Fruit fly (Drosophila melanogaster): Measurements from ENCODE around the gene HGTX.

The HGTX gene

dm6 chr3L:14643692-14644091 lies 44.4 kb upstream of the HGTX start (continued):
- TF ChIP-seq CG2199 (GFP tag; IDR thresholded peaks at IDR 0.05) (0 out of 3 replicates have a peak, but pooled peaks have one; percentile 18), zen (tag; optimal IDR thresholded peaks at IDR 0.05) (peak; percentile 57), seq (GFP tag; IDR thresholded peaks at IDR 0.05) (no peak), grau (tag; optimal IDR thresholded peaks at IDR 0.05) (no peak), Blimp-1 (GFP tag; optimal IDR thresholded peaks at IDR 0.05) (no peak), Bgb (GFP tag; IDR thresholded peaks at IDR 0.05; ENCODE audit: partially characterized antibody) (no peak), CG34422 (GFP tag; IDR thresholded peaks at IDR 0.05) (no peak), CG17328 (GFP tag; IDR thresholded peaks at IDR 0.05) (no peak), CG4360 (GFP tag; IDR thresholded peaks at IDR 0.05) (peak; percentile 63), zen2 (GFP tag; IDR thresholded peaks at IDR 0.05; ENCODE audit: partially characterized antibody) (no peak), CG15479 (GFP tag; optimal IDR thresholded peaks at IDR 0.05) (peak; percentile 34), dati (GFP tag; IDR thresholded peaks at IDR 0.05) (no peak), tll (GFP tag; optimal IDR thresholded peaks at IDR 0.05) (peak in 1 of 2 experiments; percentile 100), Hr51 (GFP tag; optimal IDR thresholded peaks at IDR 0.05) (no peak), Lhr (GFP tag; optimal IDR thresholded peaks at IDR 0.05) (no peak), CG2116 (GFP tag; optimal IDR thresholded peaks at IDR 0.05) (no peak), Trl (optimal IDR thresholded peaks at IDR 0.05) (no peak), Trl (GFP tag; optimal IDR thresholded peaks at IDR 0.05) (no peak), tgo (GFP tag; IDR thresholded peaks at IDR 0.05) (no peak), E2f2 (GFP tag; IDR thresholded peaks at IDR 0.05) (no peak), CG7745 (tag; optimal IDR thresholded peaks at IDR 0.05) (no peak), slp2 (GFP tag; optimal IDR thresholded peaks at IDR 0.05) (no peak), gsb-n (tag; optimal IDR thresholded peaks at IDR 0.05) (no peak), sr (GFP tag; IDR thresholded peaks at IDR 0.05) (no peak), D (optimal IDR thresholded peaks at IDR 0.05) (peak; percentile 74), D (GFP tag; optimal IDR thresholded peaks at IDR 0.05) (no peak), CG18619 (GFP tag; optimal IDR thresholded peaks at IDR 0.05) (no peak), chif (GFP tag; optimal IDR thresholded peaks at IDR 0.05) (no peak), CG15269 (tag; optimal IDR thresholded peaks at IDR 0.05) (peak; percentile 35), CG1024 (GFP tag; IDR thresholded peaks at IDR 0.05) (no peak), CG17802 (tag; optimal IDR thresholded peaks at IDR 0.05) (no peak), crol (GFP tag; IDR thresholded peaks at IDR 0.05) (peak; percentile 35; the same call in 1 of the 2 replicates), pan (optimal IDR thresholded peaks at IDR 0.05) (no peak), pan (GFP tag; optimal IDR thresholded peaks at IDR 0.05 in 1 of 2, IDR thresholded peaks at IDR 0.05 in 1 of 2) (no peak), CG18599 (GFP tag; optimal IDR thresholded peaks at IDR 0.05) (no peak), kni (GFP tag; optimal IDR thresholded peaks at IDR 0.05) (peak; percentile 82), caup (GFP tag; optimal IDR thresholded peaks at IDR 0.05; ENCODE audit: severe bottlenecking) (no peak), hkb (optimal IDR thresholded peaks at IDR 0.05) (no peak), hkb (GFP tag; IDR thresholded peaks at IDR 0.05) (no peak), CG1529 (GFP tag; optimal IDR thresholded peaks at IDR 0.05) (no peak), CG10431 (GFP tag; optimal IDR thresholded peaks at IDR 0.05) (peak; percentile 81), CG9876 (GFP tag; optimal IDR thresholded peaks at IDR 0.05) (no peak)

DNA sequence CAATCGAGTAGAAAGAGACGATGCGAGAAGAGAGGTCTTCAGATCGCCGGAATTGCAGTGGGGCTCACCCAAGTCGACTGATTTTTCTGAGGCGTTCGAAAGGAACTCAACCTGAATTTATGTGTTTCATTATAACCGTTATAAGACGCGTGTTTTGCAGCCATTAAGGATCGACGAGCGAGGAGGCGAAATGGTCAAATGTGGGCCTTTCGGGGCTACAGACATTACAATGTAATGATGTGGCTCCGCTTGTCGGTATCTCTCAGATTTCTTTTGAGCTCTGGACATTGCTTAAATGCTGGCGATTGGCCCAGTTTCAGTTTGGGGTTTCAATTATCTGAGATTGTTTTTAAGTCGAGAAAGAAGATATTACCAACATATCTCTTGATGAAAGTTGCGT lies 43.5 kb upstream of the HGTX start:
- no peak for TF ChIP-seq ewg (GFP tag; optimal IDR thresholded peaks at IDR 0.05)
